Worm (Caenorhabditis elegans): Measurements from ENCODE around the gene clh-6.

clh-6 gene

ce11 chrV:12024273-12024672, 38.9 kb downstream of the clh-6 start:
- TF ChIP-seq akir-1 (GFP tag; optimal IDR thresholded peaks at IDR 0.05) (no peak), atf-7 (tag; optimal IDR thresholded peaks at IDR 0.05) (no peak), Y53F4B.3 (GFP tag; IDR thresholded peaks at IDR 0.05) (no peak), aptf-2 (GFP tag; conservative IDR thresholded peaks at IDR 0.05) (no peak), ztf-25 (GFP tag; IDR thresholded peaks at IDR 0.05) (0 out of 2 replicates have a peak, but pooled peaks have one; percentile 7), aptf-3 (GFP tag; IDR thresholded peaks at IDR 0.05) (no peak), dox-1 (GFP tag; IDR thresholded peaks at IDR 0.05) (no peak), Y79H2A.3 (GFP tag; conservative IDR thresholded peaks at IDR 0.05) (no peak), egl-18 (GFP tag; IDR thresholded peaks at IDR 0.05) (no peak), F55B11.4 (tag; optimal IDR thresholded peaks at IDR 0.05; ENCODE audit: borderline replicate concordance, insufficient read depth) (no peak), fkh-3 (tag; optimal IDR thresholded peaks at IDR 0.05) (no peak), F39B2.1 (GFP tag; IDR thresholded peaks at IDR 0.05) (no peak), lag-1 (GFP tag; IDR thresholded peaks at IDR 0.05) (no peak), ekl-4 (GFP tag; IDR thresholded peaks at IDR 0.05) (no peak), C17E4.6 (GFP tag; IDR thresholded peaks at IDR 0.05) (no peak), F23B12.7 (tag; optimal IDR thresholded peaks at IDR 0.05; ENCODE audit: insufficient read depth) (no peak), die-1 (tag; optimal IDR thresholded peaks at IDR 0.05) (no peak), snpc-1.3 (tag; optimal IDR thresholded peaks at IDR 0.05; ENCODE audit: insufficient read depth) (no peak), Y56A3A.18 (GFP tag; IDR thresholded peaks at IDR 0.05) (no peak), F57C9.4 (tag; optimal IDR thresholded peaks at IDR 0.05) (no peak), hmg-20 (GFP tag; IDR thresholded peaks at IDR 0.05) (no peak), ceh-79 (tag; optimal IDR thresholded peaks at IDR 0.05) (no peak), dpl-1 (GFP tag; optimal IDR thresholded peaks at IDR 0.05) (no peak), T26A5.8 (tag; optimal IDR thresholded peaks at IDR 0.05) (no peak), somi-1 (GFP tag; optimal IDR thresholded peaks at IDR 0.05) (peak; percentile 26), ceh-91 (GFP tag; IDR thresholded peaks at IDR 0.05) (no peak), attf-5 (GFP tag; optimal IDR thresholded peaks at IDR 0.05) (no peak), nhr-179 (tag; optimal IDR thresholded peaks at IDR 0.05) (no peak), ZK185.1 (tag; optimal IDR thresholded peaks at IDR 0.05; ENCODE audit: poor library complexity, severe bottlenecking) (no peak), hsf-1 (GFP tag; IDR thresholded peaks at IDR 0.05) (no peak), chd-7 (tag; optimal IDR thresholded peaks at IDR 0.05) (no peak), tbx-9 (tag; optimal IDR thresholded peaks at IDR 0.05; ENCODE audit: borderline replicate concordance) (no peak), egl-44 (GFP tag; IDR thresholded peaks at IDR 0.05) (no peak), nhr-120 (GFP tag; IDR thresholded peaks at IDR 0.05) (no peak), bed-1 (GFP tag; IDR thresholded peaks at IDR 0.05) (no peak), F22D6.2 (tag; optimal IDR thresholded peaks at IDR 0.05) (no peak), hmg-1.2 (GFP tag; IDR thresholded peaks at IDR 0.05) (no peak), ccch-3 (GFP tag; optimal IDR thresholded peaks at IDR 0.05) (no peak), sdz-38 (tag; optimal IDR thresholded peaks at IDR 0.05) (no peak), madf-8 (GFP tag; conservative IDR thresholded peaks at IDR 0.05) (no peak), unc-62 (GFP tag; optimal IDR thresholded peaks at IDR 0.05) (no peak), lsl-1 (GFP tag; optimal IDR thresholded peaks at IDR 0.05) (no peak), snpc-3.4 (tag; optimal IDR thresholded peaks at IDR 0.05) (no peak), K12H6.12 (tag; optimal IDR thresholded peaks at IDR 0.05) (peak; percentile 49), lin-26 (GFP tag; IDR thresholded peaks at IDR 0.05) (no peak), mxl-1 (tag; optimal IDR thresholded peaks at IDR 0.05) (no peak), nfya-2 (GFP tag; IDR thresholded peaks at IDR 0.05) (no peak), gei-17 (GFP tag; optimal IDR thresholded peaks at IDR 0.05) (no peak), Y67H2A.10 (GFP tag; conservative IDR thresholded peaks at IDR 0.05) (no peak), athp-1 (tag; optimal IDR thresholded peaks at IDR 0.05) (no peak)

All from whole organism, young adult.